Worm (Caenorhabditis elegans) whole organism, L3 larva: ENCODE results near the gene osgn-1.
A peak's percentile ranks its signal among the peaks of the same experiment; 100 is the strongest.
"Not testable (repeated sequence)": the region's sequence is repeated elsewhere in the genome, so short reads cannot be mapped to it uniquely, and the experiment has no call there.

ENCODE experiments used
- aly-2 ChIP-seq: fragments of 150-350 bp; optimal IDR thresholded peaks from 2 replicates; lab custom pipeline; 2014; ENCODE audit warnings: missing biosample characterization, missing genetic modification characterization
- ama-1 ChIP-seq: fragments of 150-350 bp; optimal IDR thresholded peaks from 2 replicates; lab custom pipeline; 2018
- ceh-16 ChIP-seq: sonication (generic microtip); optimal IDR thresholded peaks from 2 replicates; lab custom pipeline; 2017; ENCODE audit warnings: missing biosample characterization, missing genetic modification characterization
- daf-12 ChIP-seq: fragments of 150-350 bp; optimal IDR thresholded peaks from 2 replicates; lab custom pipeline; 2014; ENCODE audit warnings: missing biosample characterization, missing genetic modification reagents, missing genetic modification characterization
- egl-5 ChIP-seq: fragments of 150-350 bp; optimal IDR thresholded peaks from 2 replicates; lab custom pipeline; 2017; ENCODE audit warnings: missing biosample characterization, missing genetic modification reagents, missing genetic modification characterization, inconsistent platforms
- elt-1 ChIP-seq: fragments of 150-350 bp; optimal IDR thresholded peaks from 2 replicates; lab custom pipeline; 2014; ENCODE audit warnings: missing biosample characterization, missing genetic modification characterization
- elt-2 ChIP-seq: sonication (generic microtip); optimal IDR thresholded peaks from 2 replicates; lab custom pipeline; 2016; ENCODE audit warnings: missing genetic modification reagents, mild to moderate bottlenecking, missing genetic modification characterization, missing compliant biosample characterization
- fkh-10 ChIP-seq: sonication (generic microtip); optimal IDR thresholded peaks from 2 replicates; lab custom pipeline; 2017; ENCODE audit warnings: missing biosample characterization, missing genetic modification reagents, missing genetic modification characterization
- fkh-2 ChIP-seq: fragments of 150-350 bp; optimal IDR thresholded peaks from 2 replicates; lab custom pipeline; 2014; ENCODE audit warnings: missing biosample characterization, missing genetic modification reagents, missing genetic modification characterization
- fos-1 ChIP-seq: fragments of 150-350 bp; optimal IDR thresholded peaks from 2 replicates; lab custom pipeline; 2014; ENCODE audit warnings: missing biosample characterization, missing genetic modification characterization
- hmg-11 ChIP-seq: sonication (generic microtip); optimal IDR thresholded peaks from 2 replicates; lab custom pipeline; 2016; ENCODE audit warnings: missing genetic modification characterization, missing compliant biosample characterization
- jun-1 ChIP-seq: fragments of 150-350 bp; optimal IDR thresholded peaks from 2 replicates; lab custom pipeline; 2014; ENCODE audit warnings: missing biosample characterization, missing genetic modification reagents, missing genetic modification characterization
- lin-15B ChIP-seq: fragments of 150-350 bp; optimal IDR thresholded peaks from 2 replicates; lab custom pipeline; 2014; ENCODE audit warnings: missing biosample characterization, missing genetic modification characterization
- lin-39 ChIP-seq: fragments of 150-350 bp; optimal IDR thresholded peaks from 2 replicates; lab custom pipeline; 2018; ENCODE audit warnings: missing biosample characterization, missing genetic modification reagents, missing genetic modification characterization
- lsy-12 ChIP-seq: sonication (generic microtip); optimal IDR thresholded peaks from 2 replicates; lab custom pipeline; 2016; ENCODE audit warnings: mild to moderate bottlenecking, missing genetic modification characterization, missing compliant biosample characterization
- mml-1 ChIP-seq: fragments of 150-350 bp; sonication (generic microtip); optimal IDR thresholded peaks from 3 replicates; lab custom pipeline; 2014; ENCODE audit warnings: missing biosample characterization, missing genetic modification characterization
- nfya-1 ChIP-seq: sonication (generic microtip); optimal IDR thresholded peaks from 2 replicates; lab custom pipeline; 2017; ENCODE audit warnings: missing genetic modification characterization, mild to moderate bottlenecking, missing compliant biosample characterization, antibody characterized with exemption, moderate library complexity; ENCODE audit not compliant: insufficient read depth
- nhr-25 ChIP-seq: sonication (generic microtip); optimal IDR thresholded peaks from 2 replicates; lab custom pipeline; 2017; ENCODE audit warnings: missing biosample characterization, missing genetic modification characterization
- nhr-28 ChIP-seq: fragments of 150-350 bp; optimal IDR thresholded peaks from 2 replicates; lab custom pipeline; 2014; ENCODE audit warnings: missing biosample characterization, missing genetic modification characterization
- nhr-43 ChIP-seq: sonication (generic microtip); optimal IDR thresholded peaks from 2 replicates; lab custom pipeline; 2016; ENCODE audit warnings: mild to moderate bottlenecking, missing genetic modification characterization, missing compliant biosample characterization; ENCODE audit not compliant: poor library complexity, severe bottlenecking
- nhr-67 ChIP-seq: fragments of 150-350 bp; optimal IDR thresholded peaks from 2 replicates; lab custom pipeline; 2014; ENCODE audit warnings: missing biosample characterization, missing genetic modification characterization
- pha-4 ChIP-seq: fragments of 150-350 bp; optimal IDR thresholded peaks from 2 replicates; lab custom pipeline; 2014; ENCODE audit warnings: missing biosample characterization, missing genetic modification reagents, missing genetic modification characterization
- pqm-1 ChIP-seq: fragments of 150-350 bp; optimal IDR thresholded peaks from 2 replicates; lab custom pipeline; 2017; ENCODE audit warnings: missing biosample characterization, missing genetic modification characterization, inconsistent platforms
- sea-2 ChIP-seq: fragments of 150-350 bp; sonication (generic microtip); optimal IDR thresholded peaks from 4 replicates; lab custom pipeline; 2014; ENCODE audit warnings: missing biosample characterization, missing genetic modification reagents, missing genetic modification characterization
- skn-1 ChIP-seq: fragments of 150-350 bp; optimal IDR thresholded peaks from 2 replicates; lab custom pipeline; 2014; ENCODE audit warnings: missing biosample characterization, missing genetic modification characterization
- tbx-2 ChIP-seq: sonication (generic microtip); optimal IDR thresholded peaks from 2 replicates; lab custom pipeline; 2016; ENCODE audit warnings: mild to moderate bottlenecking, missing genetic modification characterization, missing compliant biosample characterization
- unc-62 ChIP-seq: fragments of 150-350 bp; sonication (generic microtip); optimal IDR thresholded peaks from 4 replicates; lab custom pipeline; 2014; ENCODE audit warnings: missing biosample characterization, missing genetic modification reagents, missing genetic modification characterization
- zag-1 ChIP-seq: fragments of 150-350 bp; optimal IDR thresholded peaks from 2 replicates; lab custom pipeline; 2014; ENCODE audit warnings: missing biosample characterization, missing genetic modification characterization

Gene osgn-1

ce11 chrIV:4184767-4185166 is 22.4 kb upstream of the osgn-1 start:
- TF ChIP-seq nhr-43: peak; percentile 11
- peak; percentile 61 for TF ChIP-seq lin-15B (tag; lab: Kevin White, UChicago)

ce11 chrIV:4186099-4186498 is 21.1 kb upstream of the osgn-1 start, which contains the start of gene K08D10.11:
TSS of gene K08D10.11 (minus strand) at chrIV:4186199.
- TF ChIP-seq pha-4 (tag; lab: Kevin White, UChicago); fkh-10; unc-62: not testable (repeated sequence)

ce11 chrIV:4196729-4197128 is 10.5 kb upstream of the osgn-1 start, which contains the start of gene K06B9.6:
TSS of gene K06B9.6 (minus strand) at chrIV:4196829.
- TF ChIP-seq zag-1 (tag; lab: Kevin White, UChicago); daf-12 (tag; lab: Kevin White, UChicago); ama-1 (lab: Kevin White, UChicago): not testable (repeated sequence)

ce11 chrIV:4197167-4197566 is 10.0 kb upstream of the osgn-1 start, which contains the start of gene cyp-25A6:
TSS of gene cyp-25A6 (plus strand) at chrIV:4197467.
- TF ChIP-seq nhr-28; fkh-2 (tag; lab: Kevin White, UChicago); sea-2 (GFP tag; lab: Kevin White, UChicago): not testable (repeated sequence)

ce11 chrIV:4204275-4204674 is 2.9 kb upstream of the osgn-1 start, which contains the start of gene pax-2:
TSS of gene pax-2 (minus strand) at chrIV:4204375.
- TF ChIP-seq ceh-16 (tag; lab: Kevin White, UChicago): no peak
- TF ChIP-seq daf-12 (tag; lab: Kevin White, UChicago): no peak
- no peak for TF ChIP-seq lsy-12 (tag; lab: Kevin White, UChicago)
- TF ChIP-seq elt-1 (tag; lab: Kevin White, UChicago): no peak
- TF ChIP-seq fkh-2 (tag; lab: Kevin White, UChicago): no peak
- no peak for TF ChIP-seq mml-1 (tag; lab: Kevin White, UChicago)
- no peak for TF ChIP-seq aly-2 (tag; lab: Kevin White, UChicago)
- no peak for TF ChIP-seq egl-5 (tag; lab: Kevin White, UChicago)
- no peak for TF ChIP-seq fos-1

ce11 chrIV:4209084-4209483 is 1.9 kb downstream of the osgn-1 start:
- TF ChIP-seq pha-4 (tag; lab: Kevin White, UChicago) (peak; percentile 98), egl-5 (tag; lab: Kevin White, UChicago) (no peak)

ce11 chrIV:4210868-4211267 is 3.7 kb downstream of the osgn-1 start:
- TF ChIP-seq lin-15B (tag; lab: Kevin White, UChicago) (peak; percentile 15), lin-39 (tag; lab: Kevin White, UChicago) (peak; percentile 34), nfya-1 (tag; lab: Kevin White, UChicago) (peak; percentile 37), tbx-2 (tag; lab: Kevin White, UChicago) (no peak)

ce11 chrIV:4212733-4213132 is 5.5 kb downstream of the osgn-1 start:
- TF ChIP-seq skn-1 (tag; lab: Kevin White, UChicago) (peak; percentile 19), daf-12 (tag; lab: Kevin White, UChicago) (no peak), elt-2 (tag; lab: Kevin White, UChicago) (peak; percentile 83), pqm-1 (tag; lab: Kevin White, UChicago) (peak; percentile 74), ceh-16 (tag; lab: Kevin White, UChicago) (no peak), jun-1 (tag; lab: Kevin White, UChicago) (no peak), tbx-2 (tag; lab: Kevin White, UChicago) (no peak), nhr-25 (peak; percentile 7), hmg-11 (tag; lab: Kevin White, UChicago) (no peak), nhr-67 (tag; lab: Kevin White, UChicago) (no peak)
